Fruit fly (Drosophila melanogaster) S2 (cell line): ENCODE data around the gene CG11885.

ENCODE experiments used
- CG8478 ChIP-seq: fragments of >200 bp; optimal IDR thresholded peaks from 2 replicates; lab custom pipeline; 2018
- CTCF ChIP-seq, 2 experiments: fragments of >200 bp; optimal IDR thresholded peaks; 2 replicates each; lab custom pipeline; 2018

CG11885 gene

DNA sequence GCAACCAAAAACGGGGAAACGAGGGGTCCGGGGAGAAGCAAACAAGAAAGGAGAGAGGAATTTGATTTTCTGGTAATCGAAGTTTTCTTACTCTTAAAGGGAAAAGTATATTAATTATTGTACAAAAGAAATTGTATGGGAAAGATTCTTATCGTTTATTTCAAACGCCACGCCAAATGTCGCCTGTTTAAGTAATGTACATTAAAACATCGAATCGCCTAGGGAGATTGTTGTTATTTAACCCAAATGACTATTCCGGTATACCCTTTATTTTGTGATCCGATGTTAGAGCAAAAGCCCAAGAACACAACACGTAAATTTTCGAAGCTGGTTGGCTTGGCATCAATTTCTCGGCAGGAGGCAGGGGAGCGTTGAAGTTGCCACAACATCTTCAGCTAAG, 18.1 kb upstream of the CG11885 start:
- no peak for TF ChIP-seq CG8478 (lab: Kevin White, UChicago)
- no peak for TF ChIP-seq CTCF (optimal IDR thresholded peaks at IDR 0.05; lab: Kevin White, UChicago)

DNA sequence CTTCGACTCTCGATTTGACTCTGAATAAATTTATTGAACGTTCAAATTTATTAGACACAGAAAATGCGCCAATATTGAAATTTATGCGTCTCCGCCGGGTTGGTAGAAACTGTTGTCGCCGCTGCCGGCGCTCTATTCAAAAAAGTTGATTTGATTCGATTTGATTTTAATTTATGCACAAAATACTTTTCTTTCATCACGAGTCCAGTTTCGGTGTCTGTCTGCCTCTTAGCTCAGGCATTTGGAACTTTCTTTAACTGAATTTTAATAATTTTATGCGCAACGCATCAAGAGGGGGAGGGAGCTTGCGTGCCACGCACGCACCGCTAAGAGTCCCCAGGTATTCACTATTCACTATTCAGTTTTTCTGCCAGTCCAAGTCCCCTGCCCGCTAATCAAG, 16.2 kb upstream of the CG11885 start:
- TF ChIP-seq CTCF (optimal IDR thresholded peaks at IDR 0.05; lab: Kevin White, UChicago) = no peak
- TF ChIP-seq CG8478 (lab: Kevin White, UChicago) = no peak

DNA sequence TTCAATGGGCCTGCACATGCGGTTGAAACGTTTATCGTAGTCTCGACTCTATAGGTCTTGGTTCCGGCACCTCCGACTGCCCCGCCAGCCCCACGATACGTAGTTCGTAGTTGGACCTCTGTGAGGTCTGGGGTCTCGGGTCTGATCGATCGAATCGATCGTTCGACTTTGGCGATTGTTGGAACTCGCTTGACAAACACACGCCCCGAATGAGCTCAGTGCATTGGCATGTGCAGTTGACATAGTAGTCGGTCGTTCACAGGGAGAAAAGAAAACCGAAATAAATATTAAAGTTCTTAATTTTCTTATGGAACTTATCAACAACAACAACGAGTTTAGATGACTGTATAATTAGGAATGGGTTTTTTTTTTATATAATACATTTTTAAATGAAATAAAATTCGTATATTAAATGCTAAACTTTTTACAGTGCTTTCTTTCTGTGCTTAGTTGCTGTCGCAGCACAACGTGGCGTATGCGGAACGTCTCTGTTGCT, 14.1 kb upstream of the CG11885 start:
- no peak for TF ChIP-seq CG8478 (lab: Kevin White, UChicago)
- TF ChIP-seq CTCF (optimal IDR thresholded peaks at IDR 0.05; lab: Kevin White, UChicago) = no peak

DNA sequence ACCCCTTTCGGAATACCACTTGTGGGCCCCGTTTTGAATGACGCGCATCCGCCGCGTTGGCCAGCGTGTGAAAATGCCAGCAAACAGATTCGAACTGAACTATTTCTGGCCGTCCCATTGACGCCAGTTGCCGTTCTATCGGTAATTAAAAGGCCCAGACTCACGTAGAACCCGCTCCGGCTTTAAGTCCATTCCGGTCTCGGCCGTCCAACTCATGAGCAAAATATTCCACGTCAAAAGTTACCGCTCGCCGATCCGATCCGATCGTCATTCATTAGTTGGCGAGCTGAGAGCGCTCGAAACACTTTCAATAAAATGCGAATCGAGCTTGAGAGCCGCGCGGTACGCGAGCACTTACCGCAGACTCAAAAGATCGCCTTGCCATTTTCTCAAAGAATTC, 13.2 kb upstream of the CG11885 start:
- TF ChIP-seq CTCF (optimal IDR thresholded peaks at IDR 0.05; lab: Kevin White, UChicago) (no peak), CG8478 (lab: Kevin White, UChicago) (no peak)

DNA sequence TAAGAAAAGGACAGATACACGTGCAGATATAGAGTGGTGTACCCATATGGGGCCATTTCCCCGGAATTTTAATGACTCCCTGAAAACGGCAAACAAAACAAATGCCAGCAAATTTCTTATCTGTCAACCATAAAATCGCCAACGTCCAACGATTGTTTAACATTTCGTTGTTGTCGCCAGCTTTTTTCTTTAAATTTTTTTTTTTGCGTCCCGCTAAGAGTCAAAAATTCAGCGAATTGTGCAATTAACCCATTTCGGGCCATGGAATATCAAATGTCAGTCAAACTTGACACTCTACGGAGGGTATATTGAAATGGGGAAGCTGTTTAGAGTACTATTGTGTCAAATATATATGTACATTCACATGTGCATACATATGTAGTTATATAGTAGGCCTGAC, 10.9 kb upstream of the CG11885 start:
- no peak for TF ChIP-seq CG8478 (lab: Kevin White, UChicago)
- TF ChIP-seq CTCF (optimal IDR thresholded peaks at IDR 0.05; lab: Kevin White, UChicago) = no peak

DNA sequence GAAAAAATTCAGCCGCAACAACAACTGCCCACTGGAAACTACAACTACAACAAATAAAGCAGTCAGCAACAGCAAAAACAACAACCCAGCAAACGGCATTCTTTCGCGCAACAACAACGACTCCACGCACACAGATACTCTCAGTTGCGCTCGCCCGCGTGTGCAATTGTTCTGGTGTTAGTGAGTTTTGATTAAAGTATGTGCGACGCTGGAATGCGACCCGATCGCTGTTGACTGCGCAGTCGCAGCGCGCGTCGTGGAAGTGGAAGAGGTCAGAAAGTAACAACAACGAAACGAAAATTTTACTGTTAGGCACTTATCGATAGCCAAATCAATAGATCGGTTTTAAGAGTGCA, 10.4 kb upstream of the CG11885 start:
- TF ChIP-seq CTCF (optimal IDR thresholded peaks at IDR 0.05; lab: Kevin White, UChicago) (no peak), CG8478 (lab: Kevin White, UChicago) (no peak)

DNA sequence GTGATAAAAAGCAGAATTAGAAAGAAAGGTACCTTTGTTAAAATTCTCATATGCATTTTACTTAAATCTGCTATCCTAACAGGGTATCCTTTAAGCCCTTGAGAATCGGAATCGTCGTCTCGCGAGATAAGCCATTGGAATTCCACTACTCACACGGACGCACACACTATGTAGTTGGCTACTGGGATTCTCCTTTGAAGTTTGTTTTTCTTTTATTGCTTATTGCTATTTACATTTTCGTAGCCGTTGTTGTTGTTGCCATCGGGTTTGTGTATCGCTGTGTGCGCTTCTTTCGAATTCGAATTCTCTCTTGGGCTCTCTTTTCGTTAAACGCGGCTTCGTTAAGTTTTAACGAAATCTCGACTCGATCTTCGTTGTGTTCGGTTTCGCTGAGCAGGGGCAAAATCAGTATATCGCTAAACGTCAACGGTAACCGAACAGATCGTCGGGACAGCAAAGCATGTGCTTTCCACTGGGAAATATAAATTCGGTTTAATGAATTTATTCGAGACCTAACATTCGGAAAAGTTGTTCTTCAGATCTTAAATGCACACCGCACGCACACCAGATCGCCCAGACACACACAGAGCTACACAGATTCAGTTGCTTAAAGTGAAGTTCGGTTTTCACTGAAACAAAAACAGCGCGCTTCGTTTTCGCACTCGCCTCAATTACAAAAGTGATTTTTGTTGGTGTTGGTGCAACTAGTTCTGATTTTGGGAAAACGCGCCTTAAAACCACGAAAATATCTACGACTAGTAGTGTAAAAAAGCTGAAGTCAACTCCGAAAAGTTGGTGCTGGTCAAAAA, 9.8 kb upstream of the CG11885 start, which contains the start of gene ex:
TSS of gene ex (plus strand) at position 408 of the 809 bp plus-strand sequence.
- TF ChIP-seq CG8478 (lab: Kevin White, UChicago) (no peak), CTCF (optimal IDR thresholded peaks at IDR 0.05; lab: Kevin White, UChicago) (peak in 1 of 2 experiments; percentile 24)

DNA sequence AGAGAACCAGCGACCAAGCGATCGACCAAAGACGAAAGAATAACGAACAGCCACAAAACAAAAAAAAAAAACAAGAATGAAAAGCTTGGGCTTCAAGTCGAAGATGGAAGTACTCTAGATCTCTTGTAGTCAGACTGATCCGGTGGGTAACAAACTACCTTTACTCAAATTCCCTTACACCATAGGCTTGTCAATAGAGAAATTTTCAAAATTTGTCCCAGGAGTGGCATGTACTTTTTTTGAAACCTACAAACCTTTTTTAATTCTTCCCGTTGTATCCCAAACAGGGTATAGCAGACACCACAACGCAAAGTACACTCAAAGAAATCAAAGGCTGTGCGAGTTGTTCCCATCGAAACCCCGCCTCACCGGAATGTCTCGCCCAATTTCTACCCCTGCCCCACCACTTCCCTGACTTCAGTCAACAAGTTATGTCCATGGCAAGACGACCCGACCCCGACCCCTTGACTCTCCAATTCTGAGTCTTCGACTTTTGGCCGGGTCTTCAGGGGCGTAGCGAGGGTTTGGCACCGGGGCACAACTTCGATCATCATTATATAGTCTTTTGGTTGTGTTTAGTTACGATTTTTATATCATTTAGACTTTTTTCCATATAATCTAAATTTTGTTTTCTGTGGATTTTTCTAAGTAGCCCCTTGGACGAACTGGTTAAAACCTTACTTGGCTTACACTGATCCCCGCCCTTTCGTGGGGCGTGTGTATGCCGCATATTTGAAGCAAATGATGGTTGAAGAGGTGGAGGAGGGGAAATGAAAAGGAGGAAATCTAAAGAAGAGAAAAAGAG, 8.6 kb upstream of the CG11885 start:
- TF ChIP-seq CTCF (optimal IDR thresholded peaks at IDR 0.05; lab: Kevin White, UChicago) = no peak
- TF ChIP-seq CG8478 (lab: Kevin White, UChicago) = no peak

DNA sequence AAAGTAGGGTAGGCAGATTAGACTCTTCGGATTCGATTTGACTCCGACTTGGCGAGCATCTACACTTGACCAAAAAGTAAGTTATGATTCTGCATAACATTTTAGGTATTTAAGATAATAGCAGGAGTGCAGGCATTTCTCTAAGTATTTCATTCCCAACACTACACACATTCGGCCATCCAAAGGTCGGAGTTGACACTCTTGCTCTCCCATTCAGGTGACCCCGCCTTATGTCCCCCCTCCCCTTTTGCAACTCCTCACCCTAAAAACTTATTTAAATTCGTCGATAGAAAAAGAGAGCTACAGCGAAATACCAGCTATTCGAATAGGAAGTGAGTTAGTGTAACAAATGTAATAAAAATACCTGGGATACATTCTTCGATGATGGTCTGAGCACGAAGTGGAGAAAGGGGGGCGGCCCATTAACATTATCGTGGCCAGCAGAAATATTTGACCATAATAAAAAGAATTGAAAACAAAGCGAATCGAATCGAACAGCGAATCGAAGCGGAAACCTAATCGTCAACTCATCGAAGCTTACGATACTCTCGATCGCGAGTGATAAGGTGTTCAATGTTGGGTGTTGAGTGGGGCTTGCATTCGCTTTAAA, 7.2 kb upstream of the CG11885 start:
- TF ChIP-seq CTCF (optimal IDR thresholded peaks at IDR 0.05; lab: Kevin White, UChicago) (no peak), CG8478 (lab: Kevin White, UChicago) (no peak)

DNA sequence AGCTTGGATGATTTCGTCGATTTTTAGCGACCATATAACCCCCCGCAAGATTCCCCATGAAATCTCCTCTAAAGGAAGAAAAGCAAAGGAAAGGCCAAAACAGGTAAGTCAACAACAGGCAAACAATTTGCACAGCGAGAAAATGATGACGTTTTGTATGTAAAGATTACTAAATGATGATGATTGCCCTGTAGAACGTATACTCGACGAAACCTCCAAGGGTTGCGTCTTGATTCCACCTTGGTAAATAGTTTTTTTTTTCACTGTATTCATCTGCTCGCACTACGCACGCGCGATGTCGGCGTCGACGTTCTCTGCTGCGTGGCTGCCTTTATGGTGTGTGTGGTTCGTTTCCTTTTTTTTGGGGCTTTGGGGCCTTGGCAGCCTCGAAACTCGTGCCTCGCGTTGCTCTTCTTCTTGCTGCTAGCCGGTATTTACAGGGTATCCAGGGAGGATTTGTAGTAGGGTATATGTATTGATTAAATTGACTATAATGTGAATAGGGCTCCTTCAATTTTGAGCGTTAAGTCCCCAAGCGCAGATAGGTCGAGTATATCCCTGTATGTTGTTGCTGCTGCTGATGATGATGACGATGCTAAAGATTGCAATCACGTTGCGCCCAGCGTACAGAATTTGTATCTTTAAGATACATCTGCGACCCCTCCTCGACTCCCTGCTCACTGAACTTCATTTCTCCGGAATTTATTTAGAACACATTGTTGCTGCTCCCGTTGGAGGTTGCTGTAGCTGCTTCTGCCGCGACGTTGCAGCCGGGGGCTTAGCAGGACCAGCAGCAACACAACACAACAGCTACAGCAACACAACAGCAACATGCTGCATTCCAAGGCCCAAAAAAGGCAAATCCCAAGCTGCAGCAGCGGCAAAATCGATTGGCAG, 6.3 kb upstream of the CG11885 start:
- TF ChIP-seq CTCF (optimal IDR thresholded peaks at IDR 0.05; lab: Kevin White, UChicago) (no peak), CG8478 (lab: Kevin White, UChicago) (no peak)

DNA sequence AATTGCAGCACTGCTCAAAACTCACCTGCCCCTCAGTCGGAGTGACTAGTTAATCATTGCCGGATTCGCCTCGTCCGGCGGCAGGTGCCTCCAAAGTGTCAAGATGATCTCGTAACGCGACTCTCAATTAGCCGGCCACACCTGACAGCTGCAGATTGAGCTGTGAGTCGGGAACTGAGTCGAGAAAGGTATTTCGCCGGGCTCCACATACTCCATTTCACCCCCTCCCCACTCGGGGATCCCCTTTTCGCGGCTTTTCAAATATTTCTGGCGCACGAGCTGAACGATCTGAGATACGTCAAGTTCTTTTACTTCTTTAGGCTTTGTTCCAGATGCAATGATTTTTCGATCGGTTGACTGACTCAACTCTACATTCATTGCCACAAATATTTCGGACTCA, 5.2 kb upstream of the CG11885 start:
- TF ChIP-seq CG8478 (lab: Kevin White, UChicago) (no peak), CTCF (optimal IDR thresholded peaks at IDR 0.05; lab: Kevin White, UChicago) (no peak)

DNA sequence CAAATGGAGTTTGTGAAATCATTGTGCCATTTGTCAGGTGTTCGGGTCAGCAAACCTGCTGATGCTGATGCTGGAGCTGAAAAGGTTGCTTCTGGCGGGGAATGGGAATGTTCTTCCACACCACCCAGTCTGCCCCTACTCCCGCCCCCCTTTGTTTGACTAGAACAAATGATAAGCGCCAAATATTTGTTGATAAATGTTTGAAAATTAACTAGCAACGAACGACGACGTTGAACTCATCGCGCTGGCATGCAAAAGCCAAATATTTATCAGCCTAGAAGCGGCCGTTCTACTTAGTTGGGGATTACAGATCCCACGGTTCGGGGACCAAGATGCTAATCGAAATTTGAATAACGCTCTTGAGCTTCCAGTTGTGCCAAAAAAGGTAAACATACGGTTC, 4.2 kb upstream of the CG11885 start:
- TF ChIP-seq CG8478 (lab: Kevin White, UChicago) (no peak), CTCF (optimal IDR thresholded peaks at IDR 0.05; lab: Kevin White, UChicago) (no peak)

DNA sequence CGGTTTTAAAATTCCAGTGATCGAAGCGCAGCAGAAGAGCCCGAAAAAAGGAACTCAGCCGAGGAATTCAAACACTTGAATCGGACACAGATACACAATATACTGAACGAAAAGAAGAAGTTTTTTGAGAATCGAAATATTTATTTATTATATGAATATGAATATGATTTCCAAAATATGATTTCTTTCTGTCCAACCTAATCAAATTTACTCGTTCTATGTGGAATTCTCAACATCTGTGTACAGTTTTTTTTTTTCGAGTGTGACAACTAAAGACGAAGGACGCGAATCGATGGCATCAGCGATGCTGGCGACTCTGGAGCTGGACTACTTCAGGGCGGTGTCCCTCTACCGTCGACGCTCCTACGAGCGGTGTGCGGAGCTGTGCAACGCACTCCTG, 1.9 kb upstream of the CG11885 start:
- no peak for TF ChIP-seq CTCF (optimal IDR thresholded peaks at IDR 0.05; lab: Kevin White, UChicago)
- TF ChIP-seq CG8478 (lab: Kevin White, UChicago) = no peak

DNA sequence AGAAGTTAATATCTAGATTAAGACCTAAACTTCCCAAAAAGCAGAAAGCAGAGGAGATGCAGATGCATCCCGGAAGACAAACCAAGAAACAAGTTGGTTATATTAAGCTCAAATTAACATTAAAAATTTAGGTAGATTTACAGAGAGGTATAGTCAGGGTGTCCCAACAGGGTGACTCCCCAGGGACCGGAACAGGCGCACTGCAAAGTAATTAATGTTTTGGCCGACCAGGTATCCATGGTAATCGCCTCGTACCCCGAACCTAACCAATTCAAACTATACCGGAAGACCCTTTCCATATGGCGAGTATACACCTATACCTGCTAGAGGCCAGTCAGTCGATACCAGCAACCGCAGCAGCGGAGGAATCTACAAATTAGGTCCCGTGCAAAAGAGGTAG, 1.3 kb upstream of the CG11885 start, which contains the start of gene BBS8:
TSS of gene BBS8 (plus strand) at position 301 of the 400 bp plus-strand sequence.
- TF ChIP-seq CTCF (optimal IDR thresholded peaks at IDR 0.05; lab: Kevin White, UChicago) (no peak), CG8478 (lab: Kevin White, UChicago) (no peak)
